Worm (Caenorhabditis elegans): Measurements from ENCODE around the gene C50D2.7.
A peak's percentile ranks its signal among the peaks of the same experiment; 100 is the strongest.

The C50D2.7 gene

ce11 chrII:73892-74291, 21.2 kb downstream of the C50D2.7 start:
- no peak for TF ChIP-seq nhr-11 (tag; optimal IDR thresholded peaks at IDR 0.05)
- TF ChIP-seq zag-1 (tag; optimal IDR thresholded peaks at IDR 0.05), result no peak
- TF ChIP-seq ces-1 (GFP tag; optimal IDR thresholded peaks at IDR 0.05), result peak; percentile 26
- no peak for TF ChIP-seq lsy-2 (tag; optimal IDR thresholded peaks at IDR 0.05)
- no peak for TF ChIP-seq nhr-25 (tag; optimal IDR thresholded peaks at IDR 0.05; ENCODE audit: borderline replicate concordance, insufficient read depth)
- peak; percentile 86 for TF ChIP-seq aha-1 (tag)

ce11 chrII:73329-73728, 21.7 kb downstream of the C50D2.7 start:
- TF ChIP-seq hmg-1.1 (GFP tag; IDR thresholded peaks at IDR 0.05), result no peak
- TF ChIP-seq ces-1 (GFP tag; optimal IDR thresholded peaks at IDR 0.05), result peak; percentile 75
- TF ChIP-seq nhr-77 (tag; optimal IDR thresholded peaks at IDR 0.05), result no peak
- TF ChIP-seq hlh-30 (tag; optimal IDR thresholded peaks at IDR 0.05; ENCODE audit: insufficient read depth), result no peak
- TF ChIP-seq ctbp-1 (GFP tag; IDR thresholded peaks at IDR 0.05), result peak; percentile 57; the same call in 1 of the 2 replicates
- TF ChIP-seq unc-62 (GFP tag; optimal IDR thresholded peaks at IDR 0.05 in 1 of 2), result no peak
- no peak for TF ChIP-seq unc-62 (tag; optimal IDR thresholded peaks at IDR 0.05)
- TF ChIP-seq aha-1 (tag), result no peak
- no peak for TF ChIP-seq vab-7 (GFP tag; IDR thresholded peaks at IDR 0.05)
- no peak for TF ChIP-seq zip-2 (tag; optimal IDR thresholded peaks at IDR 0.05)
- TF ChIP-seq pqm-1 (tag; optimal IDR thresholded peaks at IDR 0.05), result no peak
- TF ChIP-seq fkh-10 (GFP tag; optimal IDR thresholded peaks at IDR 0.05), result peak; percentile 94

DNA sequence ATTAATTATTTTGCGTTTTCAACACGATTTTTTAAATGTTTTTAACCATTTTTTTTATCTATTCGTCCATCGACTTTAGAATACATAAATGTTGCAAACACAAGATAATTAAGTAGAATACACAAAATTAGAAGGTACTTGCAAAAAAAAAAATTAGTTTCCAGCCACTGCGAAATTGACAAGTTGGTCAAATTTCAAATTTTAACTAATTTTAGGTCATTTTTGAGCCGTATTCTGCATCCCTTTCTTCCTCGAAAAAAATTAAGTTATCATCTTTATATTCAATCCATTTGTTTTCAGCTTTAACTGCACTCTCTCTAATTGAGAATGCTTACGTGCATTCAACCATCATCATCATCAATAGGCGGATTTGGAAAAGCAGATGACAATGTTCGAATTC, 25.7 kb downstream of the C50D2.7 start, which contains the start of gene egl-26:
Gene egl-26, plus strand, starts transcription at position 301 of the 400 bp plus-strand sequence.
- TF ChIP-seq unc-62 (GFP tag; optimal IDR thresholded peaks at IDR 0.05 in 1 of 2) (peak in 1 of 2 experiments; percentile 77), unc-62 (tag; optimal IDR thresholded peaks at IDR 0.05) (no peak), ztf-7 (tag; optimal IDR thresholded peaks at IDR 0.05) (no peak), T26A8.4 (GFP tag; IDR thresholded peaks at IDR 0.05) (no peak), madf-9 (GFP tag; conservative IDR thresholded peaks at IDR 0.05) (no peak)

- TF ChIP-seq aha-1 (tag) (peak; percentile 77), hlh-30 (tag; optimal IDR thresholded peaks at IDR 0.05; ENCODE audit: insufficient read depth) (no peak)
Measured at ce11 chrII:68757-69156, 26.3 kb downstream of the C50D2.7 start.

DNA sequence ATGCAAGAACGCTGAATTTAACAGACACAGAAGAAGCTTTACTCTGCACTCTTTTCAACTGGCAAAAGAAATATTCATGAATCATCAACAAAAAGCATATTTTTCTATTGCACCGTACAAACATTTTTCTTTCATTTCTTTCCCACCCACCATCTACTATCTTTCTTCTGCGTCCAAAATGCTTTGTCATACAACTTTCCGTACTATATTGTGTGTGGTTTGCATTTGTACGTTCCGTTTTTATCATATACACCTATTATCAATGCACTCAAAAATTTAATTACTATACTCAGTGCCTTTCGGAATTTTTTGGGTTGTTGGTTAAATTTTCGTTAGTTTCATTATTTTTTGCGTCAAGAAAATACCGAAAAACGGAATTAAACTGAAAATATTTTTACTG, 27.4 kb downstream of the C50D2.7 start:
- TF ChIP-seq unc-62 (GFP tag; optimal IDR thresholded peaks at IDR 0.05 in 1 of 2) (peak in 1 of 2 experiments; percentile 86), unc-62 (tag; optimal IDR thresholded peaks at IDR 0.05) (no peak), lim-7 (GFP tag; IDR thresholded peaks at IDR 0.05) (no peak), nhr-102 (tag; optimal IDR thresholded peaks at IDR 0.05) (no peak), zfp-3 (GFP tag; conservative IDR thresholded peaks at IDR 0.05) (no peak), pqm-1 (tag; optimal IDR thresholded peaks at IDR 0.05) (peak; percentile 79), fkh-10 (GFP tag; optimal IDR thresholded peaks at IDR 0.05) (no peak), nhr-28 (tag; optimal IDR thresholded peaks at IDR 0.05) (peak; percentile 65), ZK546.5 (tag; optimal IDR thresholded peaks at IDR 0.05) (no peak), pha-4 (GFP tag; IDR thresholded peaks at IDR 0.05) (no peak), pha-4 (tag; optimal IDR thresholded peaks at IDR 0.05) (no peak), ceh-32 (tag; optimal IDR thresholded peaks at IDR 0.05; ENCODE audit: poor library complexity) (no peak), daf-19 (GFP tag; conservative IDR thresholded peaks at IDR 0.05) (no peak), T20F7.1 (GFP tag; optimal IDR thresholded peaks at IDR 0.05) (no peak), rbr-2 (tag; optimal IDR thresholded peaks at IDR 0.05) (no peak)

DNA sequence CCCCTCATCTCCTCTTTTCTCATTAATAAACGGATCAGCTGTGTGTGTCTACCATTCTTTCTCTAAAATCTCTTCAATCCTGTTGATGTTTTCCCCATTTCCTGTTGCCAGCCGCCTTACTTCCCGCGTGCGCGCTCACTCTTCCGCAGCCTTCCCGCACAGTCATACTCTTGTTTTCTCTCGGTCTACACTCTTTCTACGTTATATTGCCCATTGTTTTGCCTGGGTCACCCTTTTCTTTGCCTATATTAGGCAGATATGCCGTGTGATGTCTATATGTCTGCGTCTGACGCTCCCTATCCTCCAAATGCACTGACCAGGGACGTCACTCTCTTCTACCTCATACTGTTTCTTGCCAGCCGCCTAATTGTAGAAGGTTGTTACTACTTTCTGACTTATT, 28.8 kb downstream of the C50D2.7 start:
- TF ChIP-seq daf-16 (GFP tag; optimal IDR thresholded peaks at IDR 0.05), result no peak
- peak; percentile 19 for TF ChIP-seq daf-16 (tag; optimal IDR thresholded peaks at IDR 0.05)
- no peak for TF ChIP-seq Y5F2A.4 (GFP tag; optimal IDR thresholded peaks at IDR 0.05)
- no peak for TF ChIP-seq lin-39 (tag; optimal IDR thresholded peaks at IDR 0.05)
- TF ChIP-seq hmg-1.1 (GFP tag; IDR thresholded peaks at IDR 0.05), result peak; percentile 29; the same call in 1 of the 2 replicates
- no peak for TF ChIP-seq snpc-1.2 (GFP tag; IDR thresholded peaks at IDR 0.05)
- no peak for TF ChIP-seq lin-1 (GFP tag; IDR thresholded peaks at IDR 0.05)
- TF ChIP-seq mes-2 (tag; optimal IDR thresholded peaks at IDR 0.05; ENCODE audit: poor library complexity, severe bottlenecking), result no peak
- no peak for TF ChIP-seq nhr-237 (tag; optimal IDR thresholded peaks at IDR 0.05)
- TF ChIP-seq vab-7 (GFP tag; IDR thresholded peaks at IDR 0.05), result no peak
- no peak for TF ChIP-seq ZK337.2 (GFP tag; IDR thresholded peaks at IDR 0.05)
- TF ChIP-seq aha-1 (tag), result peak; percentile 86
- TF ChIP-seq Y75B8A.6 (GFP tag; IDR thresholded peaks at IDR 0.05), result no peak
- TF ChIP-seq mxl-2 (GFP tag; conservative IDR thresholded peaks at IDR 0.05), result no peak
- peak; percentile 48 for TF ChIP-seq nhr-25 (tag; optimal IDR thresholded peaks at IDR 0.05; ENCODE audit: borderline replicate concordance, insufficient read depth)
- TF ChIP-seq hlh-11 (tag; optimal IDR thresholded peaks at IDR 0.05), result peak; percentile 82
- TF ChIP-seq dpl-1 (GFP tag; optimal IDR thresholded peaks at IDR 0.05), result no peak
